Worm (Caenorhabditis elegans) whole organism, L4 larva: ENCODE measurements around the gene syd-9.

Experiments used
- D1046.2 ChIP-seq: fragments of 200-800 bp; sonication (Bioruptor generic); IDR thresholded peaks from 2 replicates; pipeline ENCODE4 v1.3.6; 2022; ENCODE audit warnings: missing genetic modification characterization, missing compliant biosample characterization
- Y5F2A.4 ChIP-seq: fragments of 200-800 bp; sonication (Bioruptor generic); optimal IDR thresholded peaks from 2 replicates; lab custom pipeline; 2018; ENCODE audit warnings: mild to moderate bottlenecking, missing genetic modification characterization, missing compliant biosample characterization
- ZK337.2 ChIP-seq: fragments of 200-800 bp; sonication (Bioruptor generic); IDR thresholded peaks from 2 replicates; pipeline ENCODE4 v1.3.6; 2022; ENCODE audit warnings: missing genetic modification reagents, missing genetic modification characterization, missing compliant biosample characterization
- aha-1 ChIP-seq: fragments of 150-350 bp; peaks from one replicate; lab custom pipeline; 2014; ENCODE audit warnings: missing biosample characterization, missing genetic modification characterization
- ama-1 ChIP-seq: fragments of 150-350 bp; optimal IDR thresholded peaks from 2 replicates; lab custom pipeline; 2014; ENCODE audit warnings: inconsistent platforms, mixed read lengths
- ceh-20 ChIP-seq: fragments of 200-800 bp; sonication (Bioruptor generic); IDR thresholded peaks from 2 replicates; pipeline ENCODE4 v1.3.6; 2022; ENCODE audit warnings: missing genetic modification reagents, missing genetic modification characterization, missing compliant biosample characterization
- ceh-82 ChIP-seq: sonication (generic microtip); optimal IDR thresholded peaks from 2 replicates; lab custom pipeline; 2017; ENCODE audit warnings: missing biosample characterization, missing genetic modification characterization
- daf-16 ChIP-seq, 3 experiments: sonication (generic microtip); optimal IDR thresholded peaks; 2 replicates each; lab custom pipeline; 2016 to 2017; ENCODE audit warnings: missing genetic modification characterization in 3 of 3, missing genetic modification reagents in 3 of 3, mild to moderate bottlenecking in 2 of 3, missing compliant biosample characterization in 2 of 3, missing biosample characterization in 1 of 3, moderate library complexity in 1 of 3
- daf-19 ChIP-seq: fragments of 200-800 bp; sonication (Bioruptor generic); conservative IDR thresholded peaks from 2 replicates; pipeline ENCODE4 v1.3.6; 2022; ENCODE audit warnings: missing genetic modification characterization, missing compliant biosample characterization
- duxl-1 ChIP-seq: sonication (generic microtip); optimal IDR thresholded peaks from 2 replicates; lab custom pipeline; 2016; ENCODE audit warnings: mild to moderate bottlenecking, missing genetic modification characterization, moderate library complexity, missing compliant biosample characterization; ENCODE audit not compliant: poor library complexity
- dve-1 ChIP-seq: sonication (generic microtip); optimal IDR thresholded peaks from 2 replicates; lab custom pipeline; 2017; ENCODE audit warnings: antibody characterized with exemption, mild to moderate bottlenecking, missing genetic modification characterization, missing compliant biosample characterization; ENCODE audit not compliant: insufficient read depth
- egl-27 ChIP-seq: sonication (generic microtip); optimal IDR thresholded peaks from 3 replicates; lab custom pipeline; 2017; ENCODE audit warnings: missing biosample characterization, missing genetic modification reagents, missing genetic modification characterization
- egl-43 ChIP-seq: fragments of 200-800 bp; sonication (Bioruptor generic); IDR thresholded peaks from 2 replicates; pipeline ENCODE4 v1.3.6; 2022; ENCODE audit warnings: missing genetic modification reagents, missing genetic modification characterization, missing compliant biosample characterization
- fkh-10 ChIP-seq: fragments of 150-350 bp; optimal IDR thresholded peaks from 2 replicates; lab custom pipeline; 2014; ENCODE audit warnings: missing biosample characterization, missing genetic modification reagents, missing genetic modification characterization
- gei-8 ChIP-seq: fragments of 200-800 bp; sonication (Bioruptor generic); optimal IDR thresholded peaks from 2 replicates; lab custom pipeline; 2018; ENCODE audit warnings: mild to moderate bottlenecking, missing genetic modification characterization, missing compliant biosample characterization
- hlh-11 ChIP-seq: fragments of 200-800 bp; sonication (Bioruptor generic); optimal IDR thresholded peaks from 2 replicates; lab custom pipeline; 2018; ENCODE audit warnings: mild to moderate bottlenecking, missing genetic modification characterization, missing compliant biosample characterization
- hlh-30 ChIP-seq: sonication (generic microtip); optimal IDR thresholded peaks from 2 replicates; lab custom pipeline; 2017; ENCODE audit warnings: antibody characterized with exemption, mild to moderate bottlenecking, missing genetic modification characterization, missing compliant biosample characterization; ENCODE audit not compliant: insufficient read depth
- hmg-1.1 ChIP-seq: fragments of 200-800 bp; sonication (Bioruptor generic); IDR thresholded peaks from 2 replicates; pipeline ENCODE4 v1.3.6; 2022; ENCODE audit warnings: missing genetic modification reagents, missing genetic modification characterization, missing compliant biosample characterization
- lin-15B ChIP-seq: fragments of 150-350 bp; sonication (generic microtip); optimal IDR thresholded peaks from 3 replicates; lab custom pipeline; 2014; ENCODE audit warnings: missing biosample characterization, missing genetic modification characterization
- lin-39 ChIP-seq: fragments of 150-350 bp; optimal IDR thresholded peaks from 2 replicates; lab custom pipeline; 2014; ENCODE audit warnings: missing biosample characterization, missing genetic modification reagents, missing genetic modification characterization
- lir-3 ChIP-seq: sonication (generic microtip); optimal IDR thresholded peaks from 2 replicates; lab custom pipeline; 2016; ENCODE audit warnings: mild to moderate bottlenecking, missing genetic modification characterization, missing compliant biosample characterization
- lsy-2 ChIP-seq, 2 experiments: fragments of 150-350 bp in 1 of 2; sonication (generic microtip) in 1 of 2; optimal IDR thresholded peaks; 2 replicates each; lab custom pipeline; 2014 to 2017; ENCODE audit warnings: missing biosample characterization in 2 of 2, missing genetic modification characterization in 2 of 2
- mdl-1 ChIP-seq, 2 experiments: fragments of 150-350 bp in 1 of 2; sonication (generic microtip) in 1 of 2; optimal IDR thresholded peaks; 2 replicates each; lab custom pipeline; 2014 to 2017; ENCODE audit warnings: missing biosample characterization in 2 of 2, missing genetic modification characterization in 2 of 2
- mep-1 ChIP-seq: fragments of 150-350 bp; sonication (generic microtip); optimal IDR thresholded peaks from 3 replicates; lab custom pipeline; 2014; ENCODE audit warnings: missing biosample characterization, missing genetic modification characterization
- mes-2 ChIP-seq: sonication (generic microtip); optimal IDR thresholded peaks from 2 replicates; lab custom pipeline; 2016; ENCODE audit warnings: missing genotype, mild to moderate bottlenecking, missing genetic modification characterization, missing compliant biosample characterization; ENCODE audit not compliant: poor library complexity, severe bottlenecking
- mxl-2 ChIP-seq: fragments of 200-800 bp; sonication (Bioruptor generic); conservative IDR thresholded peaks from 2 replicates; pipeline ENCODE4 v1.3.6; 2022; ENCODE audit warnings: missing genetic modification reagents, missing genetic modification characterization, missing compliant biosample characterization
- nhr-10 ChIP-seq: fragments of 150-350 bp; optimal IDR thresholded peaks from 2 replicates; lab custom pipeline; 2014; ENCODE audit warnings: missing biosample characterization, missing genetic modification characterization
- nhr-11 ChIP-seq: fragments of 150-350 bp; optimal IDR thresholded peaks from 2 replicates; lab custom pipeline; 2014; ENCODE audit warnings: missing biosample characterization, missing genetic modification characterization
- nhr-25 ChIP-seq: sonication (generic microtip); optimal IDR thresholded peaks from 2 replicates; lab custom pipeline; 2017; ENCODE audit warnings: missing genetic modification characterization, mild to moderate bottlenecking, missing compliant biosample characterization, antibody characterized with exemption, moderate library complexity, borderline replicate concordance; ENCODE audit not compliant: insufficient read depth
- nhr-28 ChIP-seq: fragments of 150-350 bp; optimal IDR thresholded peaks from 2 replicates; lab custom pipeline; 2014; ENCODE audit warnings: missing biosample characterization, missing genetic modification characterization
- rbr-2 ChIP-seq: sonication (generic microtip); optimal IDR thresholded peaks from 2 replicates; lab custom pipeline; 2016; ENCODE audit warnings: missing genotype, missing genetic modification characterization, missing compliant biosample characterization
- set-16 ChIP-seq: fragments of 200-800 bp; sonication (Bioruptor generic); IDR thresholded peaks from 2 replicates; pipeline ENCODE4 v1.3.6; 2022; ENCODE audit warnings: missing genetic modification reagents, missing genetic modification characterization, missing compliant biosample characterization
- skn-1 ChIP-seq: fragments of 150-350 bp; optimal IDR thresholded peaks from 2 replicates; lab custom pipeline; 2014; ENCODE audit warnings: missing biosample characterization, missing genetic modification characterization
- unc-130 ChIP-seq: sonication (generic microtip); optimal IDR thresholded peaks from 2 replicates; lab custom pipeline; 2016; ENCODE audit warnings: missing genetic modification reagents, missing genetic modification characterization, missing compliant biosample characterization
- unc-62 ChIP-seq, 3 experiments: fragments of 150-350 bp in 1 of 3; sonication (generic microtip); optimal IDR thresholded peaks in 2 of 3; peaks in 1 of 3; 1 replicate in 1 of 3; 2 replicates in 2 of 3; lab custom pipeline; 2014 to 2017; ENCODE audit warnings: missing biosample characterization in 3 of 3, missing genetic modification characterization in 3 of 3, missing genetic modification reagents in 3 of 3, missing genotype in 1 of 3
- zfp-2 ChIP-seq: sonication (generic microtip); optimal IDR thresholded peaks from 2 replicates; lab custom pipeline; 2016; ENCODE audit warnings: mild to moderate bottlenecking, missing genetic modification characterization, missing compliant biosample characterization
- zfp-3 ChIP-seq: fragments of 200-800 bp; sonication (Bioruptor generic); conservative IDR thresholded peaks from 2 replicates; pipeline ENCODE4 v1.3.6; 2022; ENCODE audit warnings: missing genetic modification reagents, missing genetic modification characterization, missing compliant biosample characterization

Gene syd-9

DNA sequence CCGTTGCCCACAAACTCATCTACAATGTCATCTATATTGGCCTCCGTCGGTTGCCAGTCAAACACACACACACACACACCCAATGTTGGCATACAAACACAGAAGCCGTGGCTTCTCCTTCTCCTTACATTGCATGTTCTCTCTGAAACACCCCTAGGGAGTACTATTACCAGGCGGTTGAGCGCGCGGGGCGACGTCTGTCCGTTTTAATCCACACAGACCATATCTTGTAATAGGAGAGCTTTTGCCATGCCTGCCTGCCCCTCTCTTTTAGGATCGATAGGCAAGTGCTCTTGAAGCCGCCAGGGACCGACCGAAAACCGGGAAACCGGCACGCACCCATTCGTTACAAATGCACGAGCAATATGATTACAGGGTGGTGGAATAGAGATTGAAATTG is 6.6 kb downstream of the syd-9 start:
- TF ChIP-seq hlh-30 (tag; lab: Kevin White, UChicago) (peak; percentile 1), mxl-2 (no peak), ZK337.2 (GFP tag; lab: Robert Waterston, UW) (no peak), set-16 (GFP tag; lab: Robert Waterston, UW) (peak; percentile 25; the same call in 1 of the 2 replicates), unc-130 (GFP tag; lab: Kevin White, UChicago) (no peak), aha-1 (tag; lab: Kevin White, UChicago) (peak; percentile 16), hmg-1.1 (GFP tag; lab: Robert Waterston, UW) (peak; percentile 28; the same call in 1 of the 2 replicates)
- TF ChIP-seq, all 104 proteins: peak for 4

DNA sequence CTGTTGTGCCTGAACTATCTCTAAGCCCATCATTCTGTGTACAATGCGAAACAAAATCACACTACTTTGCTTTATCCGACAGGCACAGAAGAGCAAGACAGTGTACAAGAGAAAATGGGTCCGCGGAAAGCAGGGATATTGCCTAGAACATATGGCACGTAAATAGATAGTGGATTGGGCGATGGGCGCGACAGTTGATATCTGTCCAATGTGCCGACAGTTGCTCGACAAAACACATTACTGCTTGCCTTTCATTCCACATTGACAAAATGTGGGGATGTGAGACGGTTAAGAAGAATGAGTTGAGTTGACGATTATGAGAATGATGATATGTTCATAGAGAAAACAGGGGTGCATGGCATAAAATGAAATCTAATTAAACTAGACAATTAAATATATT is 7.1 kb downstream of the syd-9 start:
- TF ChIP-seq daf-16 (GFP tag; optimal IDR thresholded peaks at IDR 0.05; lab: Kevin White, UChicago) (peak in 1 of 2 experiments; percentile 42), daf-16 (tag; optimal IDR thresholded peaks at IDR 0.05; lab: Kevin White, UChicago) (no peak), nhr-11 (peak; percentile 19), daf-19 (GFP tag; lab: Robert Waterston, UW) (no peak), mxl-2 (no peak), lir-3 (no peak), D1046.2 (GFP tag; lab: Robert Waterston, UW) (no peak), gei-8 (GFP tag; lab: Kevin White, UChicago) (no peak)

ce11 chrX:7229357-7229756 is 11.5 kb downstream of the syd-9 start:
- TF ChIP-seq lin-15B (tag; lab: Kevin White, UChicago) (no peak), mes-2 (tag; lab: Kevin White, UChicago) (no peak), Y5F2A.4 (GFP tag; lab: Kevin White, UChicago) (no peak), unc-62 (GFP tag; optimal IDR thresholded peaks at IDR 0.05 in 1 of 2; lab: Kevin White, UChicago) (peak in 1 of 2 experiments; percentile 82), unc-62 (tag; optimal IDR thresholded peaks at IDR 0.05; lab: Kevin White, UChicago) (no peak), egl-43 (GFP tag; lab: Robert Waterston, UW) (no peak), egl-27 (tag; lab: Kevin White, UChicago) (no peak), zfp-3 (no peak), aha-1 (tag; lab: Kevin White, UChicago) (peak; percentile 81), lin-39 (tag; lab: Kevin White, UChicago) (no peak)

- TF ChIP-seq ama-1 (lab: Kevin White, UChicago) (peak; percentile 82), hlh-30 (tag; lab: Kevin White, UChicago) (peak; percentile 29), nhr-25 (tag; lab: Kevin White, UChicago) (peak; percentile 45), dve-1 (peak; percentile 58), hlh-11 (peak; percentile 12), daf-16 (GFP tag; optimal IDR thresholded peaks at IDR 0.05; lab: Kevin White, UChicago) (peak in 1 of 2 experiments; percentile 78), daf-16 (tag; optimal IDR thresholded peaks at IDR 0.05; lab: Kevin White, UChicago) (peak; percentile 31), mes-2 (tag; lab: Kevin White, UChicago) (peak; percentile 13), mdl-1 (tag; optimal IDR thresholded peaks at IDR 0.05; lab: Kevin White, UChicago) (peak; percentile 7 to 14), unc-62 (GFP tag; optimal IDR thresholded peaks at IDR 0.05 in 1 of 2; lab: Kevin White, UChicago) (peak in 1 of 2 experiments; percentile 68), unc-62 (tag; optimal IDR thresholded peaks at IDR 0.05; lab: Kevin White, UChicago) (no peak), duxl-1 (tag; lab: Kevin White, UChicago) (peak; percentile 20), lin-39 (tag; lab: Kevin White, UChicago) (no peak), zfp-2 (tag; lab: Kevin White, UChicago) (no peak), nhr-10 (no peak), zfp-3 (0 out of 2 replicates have a peak, but pooled peaks have one; percentile 44), skn-1 (tag; lab: Kevin White, UChicago) (peak; percentile 31), nhr-28 (peak; percentile 17), lsy-2 (tag; optimal IDR thresholded peaks at IDR 0.05; lab: Kevin White, UChicago) (peak in 1 of 2 experiments; percentile 59), aha-1 (tag; lab: Kevin White, UChicago) (peak; percentile 73), mep-1 (tag; lab: Kevin White, UChicago) (peak; percentile 53), ceh-82 (tag; lab: Kevin White, UChicago) (no peak), ceh-20 (GFP tag; lab: Robert Waterston, UW) (0 out of 2 replicates have a peak, but pooled peaks have one; percentile 28), fkh-10 (GFP tag; lab: Kevin White, UChicago) (no peak), rbr-2 (peak; percentile 19)
Observed at ce11 chrX:7230321-7230720, 12.4 kb downstream of the syd-9 start.
